Worm (Caenorhabditis elegans): ENCODE results near the gene Y41D4B.4.

Gene Y41D4B.4

DNA sequence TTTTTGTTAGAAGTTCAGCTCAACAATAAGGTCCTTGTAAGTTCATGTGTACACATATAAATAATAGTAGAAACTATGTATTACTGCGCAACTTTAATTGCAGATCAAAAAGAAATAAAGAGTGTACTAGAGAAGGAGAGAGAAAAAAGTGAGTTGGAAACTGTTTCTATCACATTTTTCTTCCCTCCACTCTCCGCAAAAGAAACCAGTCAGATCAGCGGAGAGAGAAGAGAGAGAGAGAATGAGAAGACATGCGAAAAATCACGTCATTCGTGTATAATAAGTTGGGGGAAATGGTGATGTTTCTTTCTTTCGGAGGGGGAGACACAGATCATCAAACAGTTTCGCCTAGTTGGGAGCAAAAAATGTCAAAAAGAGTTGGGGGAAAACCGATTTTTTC is 4.6 kb upstream of the Y41D4B.4 start:
- TF ChIP-seq Y53G8AR.9 (GFP tag; conservative IDR thresholded peaks at IDR 0.05) (no peak), lin-40 (tag; optimal IDR thresholded peaks at IDR 0.05) (peak; percentile 35), dox-1 (GFP tag; IDR thresholded peaks at IDR 0.05) (peak; percentile 35; the same call in 1 of the 2 replicates), hmg-1.2 (GFP tag; IDR thresholded peaks at IDR 0.05) (peak; percentile 37; the same call in 1 of the 2 replicates), nhr-120 (GFP tag; IDR thresholded peaks at IDR 0.05) (no peak), ztf-28 (GFP tag; IDR thresholded peaks at IDR 0.05) (no peak), B0336.3 (GFP tag; IDR thresholded peaks at IDR 0.05) (no peak), F23B12.7 (tag; optimal IDR thresholded peaks at IDR 0.05; ENCODE audit: insufficient read depth) (peak; percentile 36), mxl-1 (tag; optimal IDR thresholded peaks at IDR 0.05) (no peak), cebp-1 (GFP tag; IDR thresholded peaks at IDR 0.05) (no peak), cebp-1 (tag; optimal IDR thresholded peaks at IDR 0.05) (peak; percentile 4), nhr-80 (tag; optimal IDR thresholded peaks at IDR 0.05) (peak; percentile 49), hlh-26 (GFP tag; conservative IDR thresholded peaks at IDR 0.05) (no peak), attf-5 (GFP tag; optimal IDR thresholded peaks at IDR 0.05) (peak; percentile 31)

- TF ChIP-seq ztf-6 (GFP tag; IDR thresholded peaks at IDR 0.05) (no peak), sptf-2 (GFP tag; optimal IDR thresholded peaks at IDR 0.05) (no peak), dox-1 (GFP tag; IDR thresholded peaks at IDR 0.05) (no peak), nhr-120 (GFP tag; IDR thresholded peaks at IDR 0.05) (no peak), hmg-20 (GFP tag; IDR thresholded peaks at IDR 0.05) (no peak), dpl-1 (GFP tag; optimal IDR thresholded peaks at IDR 0.05) (no peak), snpc-4 (GFP tag; optimal IDR thresholded peaks at IDR 0.05) (no peak), snpc-4 (tag; optimal IDR thresholded peaks at IDR 0.05) (no peak), F39B2.1 (GFP tag; IDR thresholded peaks at IDR 0.05) (0 out of 2 replicates have a peak, but pooled peaks have one; percentile 22), ekl-4 (GFP tag; IDR thresholded peaks at IDR 0.05) (no peak), pha-4 (tag; optimal IDR thresholded peaks at IDR 0.05) (no peak), F22D6.2 (tag; optimal IDR thresholded peaks at IDR 0.05) (no peak), B0261.1 (tag; optimal IDR thresholded peaks at IDR 0.05) (no peak), dpff-1 (tag; optimal IDR thresholded peaks at IDR 0.05) (no peak), attf-3 (GFP tag; conservative IDR thresholded peaks at IDR 0.05) (peak; percentile 15; the same call in 1 of the 2 replicates), fkh-3 (tag; optimal IDR thresholded peaks at IDR 0.05) (no peak), ama-1 (optimal IDR thresholded peaks at IDR 0.05) (no peak), ama-1 (GFP tag; optimal IDR thresholded peaks at IDR 0.05) (no peak), xnd-1 (tag; optimal IDR thresholded peaks at IDR 0.05) (no peak), mcd-1 (GFP tag; IDR thresholded peaks at IDR 0.05) (no peak), F57C9.4 (tag; optimal IDR thresholded peaks at IDR 0.05) (no peak), let-526 (GFP tag; IDR thresholded peaks at IDR 0.05) (no peak), efl-1 (GFP tag; optimal IDR thresholded peaks at IDR 0.05) (no peak), snpc-3.4 (tag; optimal IDR thresholded peaks at IDR 0.05) (no peak), aptf-2 (GFP tag; conservative IDR thresholded peaks at IDR 0.05) (0 out of 2 replicates have a peak, but pooled peaks have one; percentile 39), tbx-9 (tag; optimal IDR thresholded peaks at IDR 0.05; ENCODE audit: borderline replicate concordance) (no peak), F55B11.4 (tag; optimal IDR thresholded peaks at IDR 0.05; ENCODE audit: borderline replicate concordance, insufficient read depth) (no peak), unc-62 (GFP tag; optimal IDR thresholded peaks at IDR 0.05) (no peak), F57A8.1 (GFP tag; optimal IDR thresholded peaks at IDR 0.05) (no peak), rcor-1 (GFP tag; IDR thresholded peaks at IDR 0.05) (no peak), nfyb-1 (GFP tag; IDR thresholded peaks at IDR 0.05) (0 out of 2 replicates have a peak, but pooled peaks have one; percentile 51), sea-2 (GFP tag; IDR thresholded peaks at IDR 0.05) (no peak), hmg-1.2 (GFP tag; IDR thresholded peaks at IDR 0.05) (no peak; the same call in 1 of the 2 replicates), K12H6.12 (tag; optimal IDR thresholded peaks at IDR 0.05) (no peak), madf-6 (GFP tag; IDR thresholded peaks at IDR 0.05) (no peak), lin-35 (GFP tag; optimal IDR thresholded peaks at IDR 0.05) (no peak), let-607 (tag; optimal IDR thresholded peaks at IDR 0.05) (no peak)
Measured at ce11 chrIV:1657069-1657468, 2.8 kb upstream of the Y41D4B.4 start.

Data from whole organism, young adult.